Fruit fly (Drosophila melanogaster): Measurements from ENCODE around the gene Zmynd8.

- TF ChIP-seq rn (GFP tag; IDR thresholded peaks at IDR 0.05): peak; percentile 52
- peak; percentile 84 for TF ChIP-seq CG8159 (tag; optimal IDR thresholded peaks at IDR 0.05)
Observed at dm6 chr3R:31717299-31718167, 48.3 kb downstream of the Zmynd8 start.

Data from whole organism, pupa.